Worm (Caenorhabditis elegans) whole organism, late embryonic: ENCODE results near the gene hmg-5.
"Not testable (repeated sequence)": the region's sequence is repeated elsewhere in the genome, so short reads cannot be mapped to it uniquely, and the experiment has no call there.

Experiments
- ceh-18 ChIP-seq: sonication (generic microtip); optimal IDR thresholded peaks from 2 replicates; lab custom pipeline; 2016; ENCODE audit warnings: missing genetic modification characterization, missing compliant biosample characterization
- ceh-34 ChIP-seq: sonication (generic microtip); optimal IDR thresholded peaks from 2 replicates; lab custom pipeline; 2016; ENCODE audit warnings: mild to moderate bottlenecking, missing genetic modification characterization, missing compliant biosample characterization
- dve-1 ChIP-seq: sonication (generic microtip); optimal IDR thresholded peaks from 2 replicates; lab custom pipeline; 2017; ENCODE audit warnings: antibody characterized with exemption, mild to moderate bottlenecking, missing genetic modification characterization, missing compliant biosample characterization
- fkh-10 ChIP-seq: fragments of 150-350 bp; optimal IDR thresholded peaks from 2 replicates; lab custom pipeline; 2014; ENCODE audit warnings: missing biosample characterization, missing genetic modification reagents, missing genetic modification characterization
- pat-9 ChIP-seq: fragments of 200-800 bp; sonication (Bioruptor generic); optimal IDR thresholded peaks from 2 replicates; lab custom pipeline; 2018; ENCODE audit warnings: mild to moderate bottlenecking, missing genetic modification characterization, moderate library complexity, missing compliant biosample characterization
- pqm-1 ChIP-seq: sonication (generic microtip); optimal IDR thresholded peaks from 2 replicates; lab custom pipeline; 2016; ENCODE audit warnings: missing genetic modification characterization, missing compliant biosample characterization
- sox-2 ChIP-seq: fragments of 200-800 bp; sonication (Bioruptor generic); IDR thresholded peaks from 2 replicates; pipeline ENCODE4 v1.3.6; 2022; ENCODE audit warnings: missing genetic modification reagents, missing genetic modification characterization, missing compliant biosample characterization
- sox-4 ChIP-seq: sonication (generic microtip); optimal IDR thresholded peaks from 2 replicates; lab custom pipeline; 2017; ENCODE audit warnings: mild to moderate bottlenecking, missing genetic modification characterization, inconsistent platforms, missing compliant biosample characterization
- unc-86 ChIP-seq: sonication (generic microtip); optimal IDR thresholded peaks from 2 replicates; lab custom pipeline; 2016; ENCODE audit warnings: missing genetic modification characterization, missing compliant biosample characterization
- ztf-16 ChIP-seq: sonication (generic microtip); optimal IDR thresholded peaks from 2 replicates; lab custom pipeline; 2017; ENCODE audit warnings: missing genetic modification characterization, missing compliant biosample characterization

- not testable (repeated sequence) for TF ChIP-seq ceh-34 (tag; lab: Kevin White, UChicago); fkh-10; ztf-16 (tag; lab: Kevin White, UChicago); pqm-1 (tag; lab: Kevin White, UChicago); unc-86; sox-2 (GFP tag; lab: Robert Waterston, UW); ceh-18 (tag; lab: Kevin White, UChicago); pat-9 (tag; lab: Kevin White, UChicago); dve-1 (tag; lab: Kevin White, UChicago); sox-4
Measured at ce11 chrIV:7634578-7634977, 11.4 kb downstream of the hmg-5 start, which contains the start of gene warf-1.
